Fruit fly (Drosophila melanogaster) whole organism, embryonic: ENCODE data around the gene Polr1D.
A peak's percentile ranks its signal among the peaks of the same experiment; 100 is the strongest.

Experiments
- ATbp ChIP-seq: fragments of 200-800 bp; sonication (Bioruptor generic); optimal IDR thresholded peaks from 2 replicates; lab custom pipeline; 2017; ENCODE audit warnings: missing biosample characterization, mild to moderate bottlenecking, missing genetic modification characterization, missing genetic modification reagents
- Awh ChIP-seq: fragments of 200-800 bp; sonication (Bioruptor generic); IDR thresholded peaks from 2 replicates; pipeline ENCODE4, ENCODE4 v1.3.6; 2022; ENCODE audit warnings: missing biosample characterization, missing genetic modification characterization
- BEAF-32 ChIP-seq: fragments of 200-800 bp; sonication (Bioruptor generic); optimal IDR thresholded peaks from 3 replicates; lab custom pipeline; 2017; ENCODE audit warnings: missing biosample characterization, missing genetic modification characterization, mild to moderate bottlenecking, moderate library complexity, missing genetic modification reagents
- CG10431 ChIP-seq: fragments of 200-800 bp; sonication (Bioruptor generic); optimal IDR thresholded peaks from 3 replicates; lab custom pipeline; 2018; ENCODE audit warnings: missing biosample characterization, mild to moderate bottlenecking, missing genetic modification characterization
- CG12236 ChIP-seq: fragments of 200-800 bp; sonication (Bioruptor generic); optimal IDR thresholded peaks from 2 replicates; lab custom pipeline; 2016; ENCODE audit warnings: missing biosample characterization, missing genetic modification characterization
- CG12299 ChIP-seq: fragments of 200-800 bp; sonication (Bioruptor generic); optimal IDR thresholded peaks from 2 replicates; lab custom pipeline; 2018; ENCODE audit warnings: missing biosample characterization, mild to moderate bottlenecking, missing genetic modification characterization
- CG12942 ChIP-seq: fragments of 200-800 bp; sonication (Bioruptor generic); optimal IDR thresholded peaks from 3 replicates; lab custom pipeline; 2016; ENCODE audit warnings: missing biosample characterization, missing genetic modification characterization
- CG13296 ChIP-seq: fragments of 200-800 bp; sonication (Bioruptor generic); optimal IDR thresholded peaks from 3 replicates; lab custom pipeline; 2018; ENCODE audit warnings: missing biosample characterization, mild to moderate bottlenecking, missing genetic modification characterization
- CG13775 ChIP-seq: fragments of 200-800 bp; sonication (Bioruptor generic); optimal IDR thresholded peaks from 3 replicates; lab custom pipeline; 2017; ENCODE audit warnings: missing biosample characterization, mild to moderate bottlenecking, missing genetic modification characterization
- CG17385 ChIP-seq: fragments of 200-800 bp; sonication (Bioruptor generic); optimal IDR thresholded peaks from 3 replicates; lab custom pipeline; 2018; ENCODE audit warnings: missing biosample characterization, mild to moderate bottlenecking, missing genetic modification characterization
- CG32532 ChIP-seq: fragments of 200-800 bp; sonication (Bioruptor generic); IDR thresholded peaks from 2 replicates; pipeline ENCODE4 v1.3.6; 2022; ENCODE audit warnings: missing biosample characterization, missing genetic modification characterization
- CG32767 ChIP-seq: fragments of 200-800 bp; sonication (Bioruptor generic); IDR thresholded peaks from 2 replicates; pipeline ENCODE4 v1.3.6; 2022; ENCODE audit warnings: missing biosample characterization, missing genetic modification characterization
- CG33213 ChIP-seq: fragments of 200-800 bp; sonication (Bioruptor generic); optimal IDR thresholded peaks from 3 replicates; lab custom pipeline; 2016; ENCODE audit warnings: missing biosample characterization, missing genetic modification characterization
- CG3407 ChIP-seq: fragments of 200-800 bp; sonication (Bioruptor generic); optimal IDR thresholded peaks from 2 replicates; lab custom pipeline; 2018; ENCODE audit warnings: missing biosample characterization, mild to moderate bottlenecking, missing genetic modification characterization
- CG4424 ChIP-seq: fragments of 200-800 bp; sonication (Bioruptor generic); optimal IDR thresholded peaks from 3 replicates; lab custom pipeline; 2016; ENCODE audit warnings: missing biosample characterization, missing genetic modification characterization
- CG7372 ChIP-seq: fragments of 200-800 bp; sonication (Bioruptor generic); IDR thresholded peaks from 2 replicates; pipeline ENCODE4 v1.3.6; 2022; ENCODE audit warnings: missing biosample characterization, missing genetic modification characterization
- CG8765 ChIP-seq: fragments of 200-800 bp; sonication (Bioruptor generic); IDR thresholded peaks from 2 replicates; pipeline ENCODE4 v1.3.6; 2022; ENCODE audit warnings: missing biosample characterization, missing genetic modification characterization
- D19A ChIP-seq: fragments of 200-800 bp; optimal IDR thresholded peaks from 3 replicates; lab custom pipeline; 2019; ENCODE audit warnings: missing biosample characterization, mild to moderate bottlenecking, missing genetic modification characterization, moderate library complexity
- E2f1 ChIP-seq: fragments of 200-800 bp; sonication (Bioruptor generic); IDR thresholded peaks from 2 replicates; pipeline ENCODE4 v1.3.6; 2022; ENCODE audit warnings: missing biosample characterization, missing genetic modification characterization
- Fer3 ChIP-seq: fragments of 200-800 bp; sonication (Bioruptor generic); optimal IDR thresholded peaks from 2 replicates; lab custom pipeline; 2018; ENCODE audit warnings: missing biosample characterization, mild to moderate bottlenecking, missing genetic modification characterization, moderate library complexity
- Gug ChIP-seq: fragments of 200-800 bp; sonication (Bioruptor generic); IDR thresholded peaks from 4 replicates; pipeline ENCODE4 v1.3.6; 2022; ENCODE audit warnings: missing biosample characterization, missing genetic modification characterization
- Lhr ChIP-seq: fragments of 200-800 bp; sonication (Bioruptor generic); optimal IDR thresholded peaks from 3 replicates; lab custom pipeline; 2017; ENCODE audit warnings: mild to moderate bottlenecking, missing biosample characterization, missing genetic modification reagents, missing genetic modification characterization
- Meics ChIP-seq: fragments of 200-800 bp; sonication (Bioruptor generic); optimal IDR thresholded peaks from 2 replicates; lab custom pipeline; 2017; ENCODE audit warnings: missing biosample characterization, mild to moderate bottlenecking, missing genetic modification characterization
- NC2β ChIP-seq: fragments of 200-800 bp; sonication (Bioruptor generic); optimal IDR thresholded peaks from 2 replicates; lab custom pipeline; 2016; ENCODE audit warnings: missing biosample characterization, missing genetic modification characterization
- Nf-YB ChIP-seq: fragments of 200-800 bp; sonication (Bioruptor generic); optimal IDR thresholded peaks from 3 replicates; lab custom pipeline; 2019; ENCODE audit warnings: missing biosample characterization, mild to moderate bottlenecking, missing genetic modification characterization, moderate library complexity
- Oli ChIP-seq: fragments of 200-800 bp; sonication (Bioruptor generic); optimal IDR thresholded peaks from 2 replicates; lab custom pipeline; 2018; ENCODE audit warnings: missing biosample characterization, mild to moderate bottlenecking, missing genetic modification characterization, moderate library complexity
- Side ChIP-seq: fragments of 200-800 bp; sonication (Bioruptor generic); optimal IDR thresholded peaks from 2 replicates; lab custom pipeline; 2016; ENCODE audit warnings: missing biosample characterization, missing genetic modification characterization
- az2 ChIP-seq: fragments of 200-800 bp; sonication (Bioruptor generic); optimal IDR thresholded peaks from 3 replicates; lab custom pipeline; 2016; ENCODE audit warnings: missing biosample characterization, missing genetic modification characterization
- bcd ChIP-seq: fragments of 200-800 bp; sonication (Bioruptor generic); optimal IDR thresholded peaks from 2 replicates; lab custom pipeline; 2017; ENCODE audit warnings: missing biosample characterization, mild to moderate bottlenecking, missing genetic modification characterization
- bigmax ChIP-seq: fragments of 200-800 bp; sonication (Bioruptor generic); optimal IDR thresholded peaks from 2 replicates; lab custom pipeline; 2018; ENCODE audit warnings: missing biosample characterization, mild to moderate bottlenecking, missing genetic modification characterization
- bowl ChIP-seq: fragments of 200-800 bp; sonication (Bioruptor generic); IDR thresholded peaks from 2 replicates; pipeline ENCODE4 v1.3.6; 2022; ENCODE audit warnings: missing biosample characterization, missing genetic modification characterization
- cad ChIP-seq: fragments of >200 bp; optimal IDR thresholded peaks from 2 replicates; lab custom pipeline; 2017; ENCODE audit warnings: missing biosample characterization, missing genetic modification characterization
- chif ChIP-seq, 2 experiments: fragments of 200-800 bp; sonication (Bioruptor generic); optimal IDR thresholded peaks; 3 replicates each; lab custom pipeline; 2016; ENCODE audit warnings: missing biosample characterization in 2 of 2, missing genetic modification characterization in 2 of 2
- ci ChIP-seq: fragments of 200-800 bp; sonication (Bioruptor generic); IDR thresholded peaks from 3 replicates; pipeline ENCODE4 v1.3.6; 2022; ENCODE audit warnings: missing biosample characterization, missing genetic modification characterization
- crc ChIP-seq: fragments of 200-800 bp; sonication (Bioruptor generic); optimal IDR thresholded peaks from 2 replicates; lab custom pipeline; 2016; ENCODE audit warnings: missing biosample characterization, missing genetic modification characterization
- ewg ChIP-seq: fragments of 200-800 bp; sonication (Bioruptor generic); optimal IDR thresholded peaks from 3 replicates; lab custom pipeline; 2017; ENCODE audit warnings: mild to moderate bottlenecking, missing biosample characterization, missing genetic modification reagents, missing genetic modification characterization
- gsb-n ChIP-seq: fragments of 200-800 bp; sonication (Bioruptor generic); optimal IDR thresholded peaks from 3 replicates; lab custom pipeline; 2018; ENCODE audit warnings: missing biosample characterization, mild to moderate bottlenecking, missing genetic modification characterization
- ham ChIP-seq: fragments of 200-800 bp; sonication (Bioruptor generic); IDR thresholded peaks from 2 replicates; pipeline ENCODE4 v1.3.6; 2022; ENCODE audit warnings: missing biosample characterization, missing genetic modification characterization
- knrl ChIP-seq: fragments of 200-800 bp; sonication (Bioruptor generic); IDR thresholded peaks from 3 replicates; pipeline ENCODE4 v1.3.6; 2022; ENCODE audit warnings: missing biosample characterization, missing genetic modification characterization; ENCODE audit not compliant: partially characterized antibody
- nom ChIP-seq: fragments of 200-800 bp; sonication (Bioruptor generic); optimal IDR thresholded peaks from 2 replicates; lab custom pipeline; 2017; ENCODE audit warnings: missing biosample characterization, missing genetic modification characterization, mild to moderate bottlenecking, moderate library complexity, missing genetic modification reagents
- onecut ChIP-seq: fragments of 200-800 bp; sonication (Bioruptor generic); IDR thresholded peaks from 2 replicates; pipeline ENCODE4 v1.3.6; 2022; ENCODE audit warnings: missing biosample characterization, missing genetic modification characterization
- pan ChIP-seq, 4 experiments: fragments of >200 bp in 3 of 4; fragments of 200-800 bp in 1 of 4; sonication (Bioruptor generic) in 1 of 4; optimal IDR thresholded peaks in 3 of 4; IDR thresholded peaks in 1 of 4; 2 replicates each; pipeline versions ENCODE4 v1.3.6 to Lab custom; 2017 to 2022; ENCODE audit warnings: missing biosample characterization in 2 of 4, missing genetic modification characterization in 2 of 4, mixed read lengths in 1 of 4
- pros ChIP-seq: fragments of 200-800 bp; sonication (Bioruptor generic); optimal IDR thresholded peaks from 3 replicates; lab custom pipeline; 2019; ENCODE audit warnings: missing biosample characterization, mild to moderate bottlenecking, missing genetic modification characterization, moderate library complexity
- sens ChIP-seq: fragments of 200-800 bp; sonication (Bioruptor generic); peaks from one replicate; lab custom pipeline; 2016; ENCODE audit warnings: missing biosample characterization, missing genetic modification characterization
- sens-2 ChIP-seq: fragments of 200-800 bp; sonication (Bioruptor generic); IDR thresholded peaks from 2 replicates; pipeline ENCODE4 v1.3.6; 2022; ENCODE audit warnings: missing biosample characterization, missing genetic modification characterization
- slou ChIP-seq: fragments of 200-800 bp; sonication (Bioruptor generic); optimal IDR thresholded peaks from 3 replicates; lab custom pipeline; 2016; ENCODE audit warnings: missing biosample characterization, missing genetic modification characterization
- slp2 ChIP-seq: fragments of 200-800 bp; sonication (Bioruptor generic); optimal IDR thresholded peaks from 2 replicates; lab custom pipeline; 2016; ENCODE audit warnings: missing biosample characterization, missing genetic modification characterization
- sob ChIP-seq: fragments of 200-800 bp; sonication (Bioruptor generic); IDR thresholded peaks from 2 replicates; pipeline ENCODE4 v1.3.6; 2022; ENCODE audit warnings: missing biosample characterization, missing genetic modification characterization
- tio ChIP-seq: fragments of 200-800 bp; sonication (Bioruptor generic); optimal IDR thresholded peaks from 2 replicates; lab custom pipeline; 2017; ENCODE audit warnings: missing biosample characterization, missing genetic modification characterization, inconsistent platforms
- tll ChIP-seq, 2 experiments: fragments of 200-800 bp in 1 of 2; fragments of >200 bp in 1 of 2; sonication (Bioruptor generic) in 1 of 2; optimal IDR thresholded peaks; 2 replicates each; lab custom pipeline; 2017 to 2019; ENCODE audit warnings: missing biosample characterization in 2 of 2, missing genetic modification characterization in 2 of 2, mild to moderate bottlenecking in 1 of 2, moderate library complexity in 1 of 2
- tna ChIP-seq: fragments of 200-800 bp; sonication (Bioruptor generic); IDR thresholded peaks from 2 replicates; pipeline ENCODE4 v1.3.6; 2022; ENCODE audit warnings: missing biosample characterization, missing genetic modification characterization; ENCODE audit not compliant: partially characterized antibody
- twi ChIP-seq: fragments of 200-800 bp; optimal IDR thresholded peaks from 2 replicates; lab custom pipeline; 2019; ENCODE audit warnings: missing biosample characterization, mild to moderate bottlenecking, missing genetic modification characterization, moderate library complexity

The Polr1D gene

dm6 chr2L:19140984-19141262, 5.9 kb upstream of the Polr1D start (continued):
- no peak for TF ChIP-seq tll (GFP tag; optimal IDR thresholded peaks at IDR 0.05; lab: Kevin White, UChicago)
- TF ChIP-seq nom (GFP tag; lab: Kevin White, UChicago), result no peak
- no peak for TF ChIP-seq ci (GFP tag; lab: Robert Waterston, UW)
- TF ChIP-seq bcd (GFP tag; lab: Kevin White, UChicago), result peak; percentile 26
- TF ChIP-seq E2f1 (GFP tag; lab: Robert Waterston, UW), result no peak
- TF ChIP-seq CG4424 (GFP tag; lab: Kevin White, UChicago), result no peak
- TF ChIP-seq bigmax (GFP tag; lab: Kevin White, UChicago), result no peak
- no peak for TF ChIP-seq CG13296 (GFP tag; lab: Kevin White, UChicago)
- TF ChIP-seq az2 (GFP tag; lab: Kevin White, UChicago), result no peak
- no peak for TF ChIP-seq Side (GFP tag; lab: Kevin White, UChicago)
- no peak for TF ChIP-seq Lhr (GFP tag; lab: Kevin White, UChicago)
- TF ChIP-seq pan (optimal IDR thresholded peaks at IDR 0.05; lab: Kevin White, UChicago), result no peak
- TF ChIP-seq pan (GFP tag; optimal IDR thresholded peaks at IDR 0.05 in 1 of 2, IDR thresholded peaks at IDR 0.05 in 1 of 2), result peak in 1 of 2 experiments; percentile 40
- peak; percentile 15 for TF ChIP-seq CG17385 (GFP tag; lab: Kevin White, UChicago)
- TF ChIP-seq chif (GFP tag; optimal IDR thresholded peaks at IDR 0.05; lab: Kevin White, UChicago), result no peak
- TF ChIP-seq BEAF-32, result no peak
- no peak for TF ChIP-seq CG7372
- no peak for TF ChIP-seq CG10431 (GFP tag; lab: Kevin White, UChicago)
- TF ChIP-seq Meics (GFP tag; lab: Kevin White, UChicago), result peak; percentile 56
- no peak for TF ChIP-seq CG12942 (GFP tag; lab: Kevin White, UChicago)
- TF ChIP-seq NC2β, result no peak
- no peak for TF ChIP-seq sens-2 (GFP tag; lab: Robert Waterston, UW)
- no peak; the same call in 1 of the 2 replicates for TF ChIP-seq CG32767 (GFP tag; lab: Robert Waterston, UW)
- TF ChIP-seq CG3407 (GFP tag; lab: Kevin White, UChicago), result no peak
- TF ChIP-seq CG13775 (GFP tag; lab: Kevin White, UChicago), result peak; percentile 3
- TF ChIP-seq Oli (tag; lab: Kevin White, UChicago), result peak; percentile 1
- no peak for TF ChIP-seq slp2
- TF ChIP-seq CG33213, result no peak
- TF ChIP-seq bowl (GFP tag; lab: Robert Waterston, UW), result no peak
- TF ChIP-seq crc (GFP tag; lab: Kevin White, UChicago), result no peak
- TF ChIP-seq slou, result no peak
- TF ChIP-seq Awh (GFP tag; lab: Robert Waterston, UW), result no peak
- TF ChIP-seq CG12299, result no peak
- TF ChIP-seq Gug, result peak; percentile 27; the same call in 1 of the 4 replicates
- no peak for TF ChIP-seq tna
- no peak for TF ChIP-seq tio (GFP tag; lab: Kevin White, UChicago)
- TF ChIP-seq ewg (GFP tag; lab: Kevin White, UChicago), result no peak
- TF ChIP-seq ATbp (GFP tag; lab: Kevin White, UChicago), result no peak
- TF ChIP-seq sob (GFP tag; lab: Robert Waterston, UW), result no peak
- no peak for TF ChIP-seq cad (GFP tag; lab: Kevin White, UChicago)
- no peak for TF ChIP-seq CG12236 (GFP tag; lab: Kevin White, UChicago)
- no peak for TF ChIP-seq twi (tag; lab: Kevin White, UChicago)
- no peak for TF ChIP-seq knrl (GFP tag; lab: Robert Waterston, UW)
- TF ChIP-seq Nf-YB (GFP tag; lab: Kevin White, UChicago), result no peak
- no peak for TF ChIP-seq pros
- no peak for TF ChIP-seq onecut (GFP tag; lab: Robert Waterston, UW)
- TF ChIP-seq sens (GFP tag; lab: Kevin White, UChicago), result peak; percentile 50
- TF ChIP-seq gsb-n (tag; lab: Kevin White, UChicago), result no peak
- no peak for TF ChIP-seq ham (GFP tag; lab: Robert Waterston, UW)
- peak; percentile 9 for TF ChIP-seq Fer3 (tag; lab: Kevin White, UChicago)
- no peak for TF ChIP-seq D19A (tag; lab: Kevin White, UChicago)
- no peak for TF ChIP-seq CG8765 (GFP tag; lab: Robert Waterston, UW)
- peak; percentile 59; the same call in 1 of the 2 replicates for TF ChIP-seq CG32532 (GFP tag; lab: Robert Waterston, UW)
